Worm (Caenorhabditis elegans): Measurements from ENCODE around the gene C28A5.1.

DNA sequence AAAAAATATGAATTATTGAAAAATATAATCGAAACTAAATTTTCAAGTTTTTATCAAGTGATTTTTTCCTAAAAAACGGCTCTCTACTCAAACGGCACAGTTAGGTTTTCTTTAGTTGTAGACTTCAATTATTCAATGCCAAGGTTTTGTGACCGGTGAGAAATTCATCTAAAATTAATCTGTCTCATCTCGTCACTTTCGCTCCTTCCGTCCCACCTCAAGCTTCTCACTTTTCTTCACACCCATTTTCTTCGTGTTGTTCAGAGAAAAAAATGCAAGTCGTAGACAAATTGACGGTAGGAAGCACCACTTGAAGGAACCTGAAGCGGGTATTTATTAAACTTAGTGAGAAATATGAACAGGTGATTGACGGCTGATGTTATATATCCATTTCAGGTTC is 42.8 kb downstream of the C28A5.1 start:
- TF ChIP-seq ama-1 (optimal IDR thresholded peaks at IDR 0.05) (no peak), F13H6.1 (tag; optimal IDR thresholded peaks at IDR 0.05) (no peak), unc-55 (GFP tag; optimal IDR thresholded peaks at IDR 0.05) (no peak), pag-3 (tag; optimal IDR thresholded peaks at IDR 0.05; ENCODE audit: borderline replicate concordance) (no peak)
